Worm (Caenorhabditis elegans): ENCODE results near the gene mtpn-1.

The mtpn-1 gene

DNA sequence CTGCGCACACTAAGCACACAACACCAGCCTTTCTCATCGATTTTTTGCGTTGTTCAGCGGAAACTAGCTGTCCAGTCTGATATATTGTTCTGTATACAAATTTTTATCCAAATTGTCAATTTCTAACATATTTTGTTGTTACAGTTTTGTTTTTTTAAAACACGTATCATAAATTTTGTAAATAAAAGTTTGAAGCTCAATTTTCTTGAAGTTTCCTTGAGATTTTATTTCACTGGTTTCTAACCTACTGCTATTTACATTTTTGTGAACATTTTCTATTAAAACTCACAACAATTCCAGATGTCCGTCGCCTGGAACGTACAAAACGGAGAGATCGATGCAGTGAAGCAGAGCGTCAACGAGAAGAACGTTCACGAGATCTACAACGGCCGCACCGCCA is at the start of gene mtpn-1:
TSS of gene mtpn-1 (plus strand) at position 301 of the 400 bp plus-strand sequence.
- TF ChIP-seq W03F9.2 (tag; optimal IDR thresholded peaks at IDR 0.05) (no peak), him-1 (tag; optimal IDR thresholded peaks at IDR 0.05) (no peak), dao-5 (tag; optimal IDR thresholded peaks at IDR 0.05) (no peak)

DNA sequence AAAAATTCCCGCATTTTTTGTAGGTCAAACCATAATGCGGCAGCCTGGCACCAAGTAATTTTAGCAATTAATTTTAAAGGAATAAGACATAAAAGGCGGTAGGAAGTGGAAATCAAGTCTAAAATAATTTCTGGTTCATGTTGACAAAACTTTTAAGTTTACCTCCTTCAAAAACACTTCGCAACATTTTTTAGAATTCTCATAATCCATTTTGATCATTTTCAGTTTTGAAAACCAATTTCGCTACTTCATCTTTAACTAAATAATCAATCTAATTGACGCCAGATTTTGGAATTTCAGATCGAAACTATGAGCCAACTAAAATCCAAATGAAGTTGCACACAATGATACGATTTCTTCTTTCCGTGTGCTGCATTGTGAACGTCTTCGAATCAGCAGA is 47.5 kb upstream of the mtpn-1 start, which contains the start of gene lgc-40:
TSS of gene lgc-40 (plus strand) at position 301 of the 400 bp plus-strand sequence.
- TF ChIP-seq W03F9.2 (tag; optimal IDR thresholded peaks at IDR 0.05), result no peak
- TF ChIP-seq him-1 (tag; optimal IDR thresholded peaks at IDR 0.05), result no peak
- no peak for TF ChIP-seq dao-5 (tag; optimal IDR thresholded peaks at IDR 0.05)

DNA sequence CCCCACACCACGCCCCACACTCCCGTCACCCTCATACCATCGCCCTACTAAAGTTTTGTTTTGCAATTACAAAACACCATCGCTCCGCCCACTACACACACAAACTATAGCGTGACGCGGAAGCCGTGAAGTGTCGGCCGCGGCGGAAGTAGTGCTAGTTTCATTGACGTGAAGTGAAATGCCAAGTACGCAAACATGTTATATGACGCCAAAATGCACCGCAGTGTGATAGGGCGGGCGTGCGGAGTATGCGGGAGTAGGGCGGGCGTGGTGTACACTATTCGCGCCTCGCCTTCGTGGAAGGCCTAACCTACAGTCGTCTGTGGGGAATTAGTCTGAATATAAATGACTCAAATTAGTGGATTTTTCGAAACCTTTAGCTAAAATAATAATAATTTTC is 44.4 kb upstream of the mtpn-1 start:
- no peak for TF ChIP-seq dao-5 (tag; optimal IDR thresholded peaks at IDR 0.05)

DNA sequence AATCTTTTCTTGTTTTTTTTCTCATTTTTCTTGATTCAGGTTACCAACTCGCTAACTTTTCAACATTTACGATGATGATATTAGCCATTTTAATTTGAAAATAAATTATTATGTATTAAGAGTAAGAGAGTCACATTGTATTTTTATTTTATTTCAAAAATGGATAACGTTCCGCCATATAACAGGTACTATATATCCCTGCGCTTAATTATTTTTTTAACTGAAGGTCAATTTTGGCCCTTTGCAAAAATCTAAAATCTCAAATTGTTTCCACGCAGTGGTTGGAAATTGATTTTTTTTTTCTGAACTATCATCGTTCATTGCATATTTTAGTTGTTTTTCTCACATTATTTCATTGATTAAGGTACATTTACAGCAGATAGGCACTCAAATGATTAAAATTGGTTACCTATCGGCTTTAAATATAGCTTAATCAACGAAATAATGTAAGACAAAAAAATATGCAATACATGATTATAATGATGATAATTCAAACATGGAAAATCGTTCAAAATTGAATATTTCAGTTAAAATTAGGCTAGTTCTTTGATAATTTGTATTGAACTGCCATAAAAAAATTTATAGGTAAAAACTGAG is 42.5 kb upstream of the mtpn-1 start:
- TF ChIP-seq W03F9.2 (tag; optimal IDR thresholded peaks at IDR 0.05) (peak; percentile 96), him-1 (tag; optimal IDR thresholded peaks at IDR 0.05) (peak; percentile 75), dao-5 (tag; optimal IDR thresholded peaks at IDR 0.05) (no peak)

DNA sequence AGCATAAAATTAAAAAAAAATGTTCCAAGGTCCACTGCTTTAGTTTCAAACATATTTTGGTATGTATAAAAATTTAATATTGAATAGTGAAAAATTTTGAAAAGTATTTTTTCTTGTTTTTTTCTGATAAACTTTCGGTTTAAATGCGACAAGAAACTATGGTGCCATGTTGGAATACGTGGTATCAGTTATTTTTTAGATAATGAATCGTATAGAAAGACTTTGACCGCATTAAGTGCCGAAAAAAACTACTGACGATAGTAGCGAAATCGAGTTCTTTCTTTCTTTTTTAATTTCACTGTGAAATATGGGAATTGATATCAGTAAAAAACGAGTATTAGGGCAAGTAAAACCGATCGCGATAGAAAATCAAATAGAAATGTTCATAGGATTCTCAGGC is 41.4 kb upstream of the mtpn-1 start, which contains the start of gene T24D8.6:
TSS of gene T24D8.6 (minus strand) at position 101 of the 400 bp plus-strand sequence.
- TF ChIP-seq dao-5 (tag; optimal IDR thresholded peaks at IDR 0.05) (no peak), W03F9.2 (tag; optimal IDR thresholded peaks at IDR 0.05) (no peak), him-1 (tag; optimal IDR thresholded peaks at IDR 0.05) (no peak)

DNA sequence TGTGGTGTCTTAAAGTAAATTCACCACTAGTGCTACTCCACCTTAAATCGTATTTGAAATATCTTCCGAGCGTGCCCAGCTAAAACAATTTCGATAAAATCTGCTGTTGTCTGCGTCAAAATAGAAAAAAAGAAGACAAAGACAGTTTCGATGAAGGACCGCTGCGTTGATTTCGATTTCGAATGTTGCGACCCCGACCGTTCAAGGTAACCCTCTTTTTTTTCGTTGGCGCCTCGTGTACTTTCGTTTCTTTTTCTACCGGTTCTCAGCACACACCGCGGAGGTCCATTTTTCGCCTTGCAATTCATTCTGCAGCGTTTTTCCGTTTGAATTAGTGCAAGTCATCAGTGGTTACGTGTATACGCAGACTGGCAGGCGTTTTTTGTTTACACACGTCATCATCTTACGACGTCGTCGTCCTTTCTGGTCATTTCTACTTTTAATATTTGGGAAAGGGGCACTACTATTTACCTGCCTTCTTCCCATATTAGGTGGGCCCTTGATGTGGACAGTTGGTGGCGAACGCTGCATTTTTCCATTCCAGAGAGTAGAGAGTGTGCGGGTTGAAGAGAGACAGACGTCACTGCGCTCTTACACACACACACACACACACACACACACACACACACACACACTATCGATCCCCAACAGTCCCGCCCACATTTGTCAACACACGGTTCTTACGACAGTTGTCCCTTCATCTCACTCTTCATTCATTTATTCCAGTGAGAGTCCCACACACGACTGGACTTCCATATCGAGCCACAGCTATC is 39.0 kb upstream of the mtpn-1 start:
- TF ChIP-seq W03F9.2 (tag; optimal IDR thresholded peaks at IDR 0.05) (no peak), dao-5 (tag; optimal IDR thresholded peaks at IDR 0.05) (no peak), him-1 (tag; optimal IDR thresholded peaks at IDR 0.05) (no peak)

DNA sequence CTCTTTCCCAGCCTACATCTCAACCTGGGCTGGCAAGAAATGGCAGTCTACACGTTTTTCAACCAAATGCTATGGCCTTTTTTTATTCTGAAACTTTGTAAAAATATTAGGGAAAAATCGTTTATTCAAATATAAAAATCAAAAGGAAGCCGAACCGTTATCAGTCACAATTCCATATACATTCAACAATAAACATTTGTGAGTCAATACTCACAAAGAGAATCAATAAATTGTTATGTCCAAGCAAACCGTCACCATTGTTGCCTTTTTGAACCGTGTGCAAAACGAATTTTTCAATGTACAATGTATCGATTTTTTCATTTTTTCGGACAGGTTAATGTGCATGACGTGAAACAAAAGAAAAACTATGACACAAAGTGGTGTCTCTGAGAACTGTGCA is 38.2 kb upstream of the mtpn-1 start:
- no peak for TF ChIP-seq dao-5 (tag; optimal IDR thresholded peaks at IDR 0.05)
- no peak for TF ChIP-seq him-1 (tag; optimal IDR thresholded peaks at IDR 0.05)
- no peak for TF ChIP-seq W03F9.2 (tag; optimal IDR thresholded peaks at IDR 0.05)

DNA sequence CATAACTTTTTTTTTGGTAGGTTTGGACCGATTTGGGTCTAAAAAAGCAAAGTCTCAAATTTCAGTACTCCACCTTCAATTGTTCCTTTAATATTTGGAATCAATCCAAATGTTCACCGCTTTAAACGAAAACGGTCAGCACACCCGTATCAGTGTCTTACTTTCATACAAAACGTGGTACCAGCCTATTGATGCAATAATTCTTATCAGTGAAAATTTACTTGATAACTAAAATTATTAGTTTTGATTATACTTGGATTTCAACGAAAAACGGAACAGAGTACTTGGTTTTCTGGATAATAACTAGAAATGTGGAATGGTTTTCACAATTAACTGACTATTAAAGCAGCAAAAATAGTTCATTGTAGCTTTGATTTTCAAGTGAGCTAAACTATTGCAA is 36.6 kb upstream of the mtpn-1 start:
- TF ChIP-seq dao-5 (tag; optimal IDR thresholded peaks at IDR 0.05), result no peak
- no peak for TF ChIP-seq W03F9.2 (tag; optimal IDR thresholded peaks at IDR 0.05)
- no peak for TF ChIP-seq him-1 (tag; optimal IDR thresholded peaks at IDR 0.05)

DNA sequence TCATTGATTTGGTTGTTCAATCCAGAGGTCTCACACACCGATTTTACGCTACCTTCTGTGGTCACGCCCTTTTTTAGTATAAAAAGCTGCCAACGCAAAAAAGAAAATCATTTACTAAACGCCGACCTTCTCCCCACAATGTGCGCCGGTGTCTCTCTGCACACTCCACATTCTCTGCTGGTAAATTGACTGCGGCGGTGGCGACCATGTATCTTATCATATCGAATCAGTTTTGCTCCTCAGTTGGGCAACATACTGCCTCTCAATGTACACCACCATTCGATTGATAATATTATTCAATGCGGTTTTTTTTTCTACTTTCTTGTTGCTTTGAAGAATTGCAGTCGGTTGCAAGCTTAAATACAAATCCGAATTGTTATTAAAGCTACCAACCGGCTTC is 35.1 kb upstream of the mtpn-1 start:
- no peak for TF ChIP-seq W03F9.2 (tag; optimal IDR thresholded peaks at IDR 0.05)
- no peak for TF ChIP-seq dao-5 (tag; optimal IDR thresholded peaks at IDR 0.05)
- TF ChIP-seq him-1 (tag; optimal IDR thresholded peaks at IDR 0.05), result no peak

DNA sequence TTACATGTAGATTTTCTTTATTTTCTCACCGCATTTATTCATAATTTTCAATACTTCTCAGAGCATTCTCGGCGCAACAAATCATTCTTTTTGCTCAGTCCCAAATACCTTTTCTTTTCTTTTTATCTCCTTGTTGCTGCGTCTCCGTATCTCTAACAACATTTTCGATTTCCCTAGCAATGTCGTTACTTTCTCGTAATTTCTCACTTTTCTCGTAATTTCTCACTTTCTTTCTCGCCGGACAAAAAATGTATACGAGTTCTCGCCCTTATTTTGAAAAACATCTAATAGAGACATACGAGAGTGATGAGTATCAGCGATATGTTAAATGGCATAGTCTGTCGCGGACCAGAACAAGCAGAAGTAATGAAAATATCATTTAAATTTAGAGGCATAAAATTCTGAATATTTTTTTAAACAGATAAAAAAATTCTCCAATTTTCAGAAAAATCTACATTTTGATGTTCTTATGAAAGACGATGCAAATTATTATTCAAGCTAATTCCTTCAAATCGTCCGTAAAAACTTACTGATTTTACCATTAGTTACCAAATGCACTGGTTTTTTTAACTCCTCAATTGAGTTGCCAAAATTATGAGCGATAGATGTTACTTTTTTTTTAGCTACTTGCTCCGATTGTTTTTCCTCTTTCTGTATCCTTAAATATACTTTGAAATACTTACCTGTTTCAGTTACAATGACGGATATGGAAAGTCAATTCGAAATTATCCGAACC is 31.8 kb upstream of the mtpn-1 start, which contains the start of gene F47G3.3:
TSS of gene F47G3.3 (plus strand) at position 686 of the 736 bp plus-strand sequence.
- TF ChIP-seq dao-5 (tag; optimal IDR thresholded peaks at IDR 0.05) (no peak), him-1 (tag; optimal IDR thresholded peaks at IDR 0.05) (no peak), W03F9.2 (tag; optimal IDR thresholded peaks at IDR 0.05) (no peak)

DNA sequence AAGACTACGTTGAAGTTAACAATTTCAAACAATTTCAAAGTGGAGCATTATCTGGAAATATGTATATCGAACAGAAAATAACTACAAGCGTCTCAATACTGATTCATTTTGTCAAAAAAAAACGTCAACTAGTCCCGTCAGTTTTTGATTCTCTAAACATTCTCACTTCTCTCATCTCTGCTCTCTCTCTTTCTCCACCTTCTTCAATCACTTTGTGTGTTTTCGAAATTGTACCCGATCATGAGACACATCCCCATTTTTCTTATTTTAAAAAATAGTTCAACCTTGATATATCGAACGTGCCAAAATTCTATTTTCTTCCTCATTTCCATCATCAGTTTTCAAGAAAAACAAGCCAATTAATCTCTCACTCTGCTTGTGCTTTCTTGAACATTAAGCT is 26.4 kb upstream of the mtpn-1 start:
- TF ChIP-seq dao-5 (tag; optimal IDR thresholded peaks at IDR 0.05), result no peak
- no peak for TF ChIP-seq W03F9.2 (tag; optimal IDR thresholded peaks at IDR 0.05)
- TF ChIP-seq him-1 (tag; optimal IDR thresholded peaks at IDR 0.05), result no peak

DNA sequence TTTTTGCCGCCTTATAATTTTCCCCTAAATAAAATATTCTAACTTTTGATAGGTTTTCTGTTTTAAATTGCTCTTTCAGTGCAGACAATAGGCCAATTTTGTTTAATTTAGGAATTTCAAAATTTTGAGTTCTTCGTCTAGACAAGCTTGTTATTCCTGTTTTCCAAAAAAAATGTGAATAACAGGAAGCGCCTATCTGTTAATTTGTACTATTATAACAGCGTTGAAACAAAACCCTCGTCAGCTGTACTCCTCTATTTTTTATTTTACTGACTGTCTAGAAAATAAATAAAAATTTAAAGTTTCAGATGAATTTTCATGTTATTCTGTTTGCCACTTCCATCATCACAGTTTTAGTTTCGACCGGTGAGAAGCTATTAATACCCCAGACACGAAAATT is 26.0 kb upstream of the mtpn-1 start, which contains the start of gene F47G3.4:
TSS of gene F47G3.4 (plus strand) at position 301 of the 400 bp plus-strand sequence.
- TF ChIP-seq W03F9.2 (tag; optimal IDR thresholded peaks at IDR 0.05) (no peak), dao-5 (tag; optimal IDR thresholded peaks at IDR 0.05) (no peak), him-1 (tag; optimal IDR thresholded peaks at IDR 0.05) (no peak)

DNA sequence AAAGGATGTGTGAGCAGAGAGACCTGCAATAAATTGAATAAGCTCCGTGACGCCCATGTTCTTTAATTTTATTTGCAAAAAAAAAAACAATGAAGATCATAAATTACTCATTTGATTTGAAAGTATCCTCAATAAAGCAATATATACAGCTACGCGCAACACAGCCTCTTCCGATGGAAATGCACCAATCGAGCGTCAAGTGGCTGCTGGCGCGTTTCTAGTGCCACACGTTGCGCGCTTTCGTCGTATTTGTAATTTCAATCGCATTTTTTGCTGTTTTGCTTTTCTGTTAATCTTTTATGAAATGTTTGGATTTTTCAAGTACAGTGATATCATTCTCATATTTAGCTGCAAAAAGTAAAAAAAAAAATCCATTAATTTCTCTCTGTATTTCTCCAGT is 25.0 kb upstream of the mtpn-1 start:
- no peak for TF ChIP-seq him-1 (tag; optimal IDR thresholded peaks at IDR 0.05)
- TF ChIP-seq dao-5 (tag; optimal IDR thresholded peaks at IDR 0.05), result no peak
- peak; percentile 17 for TF ChIP-seq W03F9.2 (tag; optimal IDR thresholded peaks at IDR 0.05)

DNA sequence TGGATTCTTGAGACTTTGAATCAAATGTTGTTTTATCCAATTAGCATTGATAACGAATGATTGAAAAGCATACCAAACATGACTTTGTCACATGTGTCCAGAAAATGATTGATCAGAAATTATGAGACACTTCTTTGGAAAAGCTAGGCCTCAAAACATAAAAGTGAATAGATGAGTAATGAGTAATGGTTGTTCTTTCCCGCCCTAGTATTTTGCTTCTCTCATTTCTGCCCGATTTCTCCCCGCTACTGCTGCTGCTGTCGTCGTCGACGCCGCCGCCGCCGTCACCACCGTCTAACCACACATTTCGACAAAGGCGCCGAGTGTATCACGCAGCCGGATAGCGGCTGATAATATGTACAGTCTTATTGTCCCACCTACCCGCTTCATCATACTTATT is 21.8 kb upstream of the mtpn-1 start, which contains the start of gene F47G3.1:
TSS of gene F47G3.1 (plus strand) at position 301 of the 400 bp plus-strand sequence.
- no peak for TF ChIP-seq dao-5 (tag; optimal IDR thresholded peaks at IDR 0.05)
- TF ChIP-seq him-1 (tag; optimal IDR thresholded peaks at IDR 0.05), result no peak
- TF ChIP-seq W03F9.2 (tag; optimal IDR thresholded peaks at IDR 0.05), result no peak
